Fruit fly (Drosophila melanogaster) whole organism, embryonic: ENCODE results near the gene Tre1.

ENCODE experiments used
- Adf1 ChIP-seq: fragments of 200-800 bp; sonication (Bioruptor generic); IDR thresholded peaks from 2 replicates; pipeline ENCODE4 v1.3.6; 2022; ENCODE audit warnings: missing biosample characterization, missing genetic modification characterization
- B-H1 ChIP-seq: fragments of 200-800 bp; sonication (Bioruptor generic); IDR thresholded peaks from 3 replicates; pipeline ENCODE4 v1.3.6; 2022; ENCODE audit warnings: missing biosample characterization, missing genetic modification characterization
- Bgb ChIP-seq: fragments of 200-800 bp; sonication (Bioruptor generic); IDR thresholded peaks from 2 replicates; pipeline ENCODE4 v1.3.6; 2022; ENCODE audit warnings: missing biosample characterization, missing genetic modification characterization; ENCODE audit not compliant: partially characterized antibody
- CG12155 ChIP-seq: fragments of 200-800 bp; sonication (Bioruptor generic); optimal IDR thresholded peaks from 3 replicates; lab custom pipeline; 2016; ENCODE audit warnings: missing biosample characterization, missing genetic modification characterization
- CG15269 ChIP-seq: fragments of 200-800 bp; sonication (Bioruptor generic); optimal IDR thresholded peaks from 2 replicates; lab custom pipeline; 2018; ENCODE audit warnings: missing biosample characterization, mild to moderate bottlenecking, missing genetic modification characterization, moderate library complexity
- CG1603 ChIP-seq: fragments of 200-800 bp; sonication (Bioruptor generic); optimal IDR thresholded peaks from 2 replicates; lab custom pipeline; 2019; ENCODE audit warnings: missing biosample characterization, mild to moderate bottlenecking, missing genetic modification characterization, moderate library complexity
- CG16863 ChIP-seq: fragments of 200-800 bp; sonication (Bioruptor generic); optimal IDR thresholded peaks from 3 replicates; lab custom pipeline; 2016; ENCODE audit warnings: missing biosample characterization, missing genetic modification characterization
- CG18764 ChIP-seq: fragments of 200-800 bp; sonication (Bioruptor generic); optimal IDR thresholded peaks from 3 replicates; lab custom pipeline; 2016; ENCODE audit warnings: missing biosample characterization, missing genetic modification characterization
- CG3065 ChIP-seq: fragments of 200-800 bp; sonication (Bioruptor generic); optimal IDR thresholded peaks from 2 replicates; lab custom pipeline; 2016; ENCODE audit warnings: missing biosample characterization, missing genetic modification characterization
- CG32772 ChIP-seq: fragments of 200-800 bp; sonication (Bioruptor generic); IDR thresholded peaks from 2 replicates; pipeline ENCODE4 v1.3.6; 2022; ENCODE audit warnings: missing biosample characterization, missing genetic modification characterization
- CG4404 ChIP-seq: fragments of 200-800 bp; sonication (Bioruptor generic); IDR thresholded peaks from 2 replicates; pipeline ENCODE4 v1.3.6; 2022; ENCODE audit warnings: missing biosample characterization, missing genetic modification characterization
- CG4820 ChIP-seq: fragments of 200-800 bp; sonication (Bioruptor generic); optimal IDR thresholded peaks from 3 replicates; lab custom pipeline; 2016; ENCODE audit warnings: missing biosample characterization, missing genetic modification characterization
- CG6175 ChIP-seq: fragments of 200-800 bp; sonication (Bioruptor generic); IDR thresholded peaks from 3 replicates; pipeline ENCODE4 v1.3.6; 2022; ENCODE audit warnings: missing biosample characterization, missing genetic modification characterization
- CG6272 ChIP-seq: fragments of 200-800 bp; sonication (Bioruptor generic); IDR thresholded peaks from 2 replicates; pipeline ENCODE4 v1.3.6; 2022; ENCODE audit warnings: missing biosample characterization, missing genetic modification characterization
- CG7372 ChIP-seq: fragments of 200-800 bp; sonication (Bioruptor generic); IDR thresholded peaks from 2 replicates; pipeline ENCODE4 v1.3.6; 2022; ENCODE audit warnings: missing biosample characterization, missing genetic modification characterization
- CG8281 ChIP-seq: fragments of 200-800 bp; sonication (Bioruptor generic); optimal IDR thresholded peaks from 2 replicates; lab custom pipeline; 2018; ENCODE audit warnings: missing biosample characterization, mild to moderate bottlenecking, missing genetic modification characterization, moderate library complexity
- CG8388 ChIP-seq: fragments of 200-800 bp; sonication (Bioruptor generic); optimal IDR thresholded peaks from 2 replicates; lab custom pipeline; 2019; ENCODE audit warnings: missing biosample characterization, mild to moderate bottlenecking, missing genetic modification characterization, moderate library complexity
- CG9215 ChIP-seq: fragments of 200-800 bp; sonication (Bioruptor generic); IDR thresholded peaks from 2 replicates; pipeline ENCODE4 v1.3.6; 2022; ENCODE audit warnings: missing biosample characterization, missing genetic modification characterization
- CG9932 ChIP-seq: fragments of 200-800 bp; sonication (Bioruptor generic); IDR thresholded peaks from 2 replicates; pipeline ENCODE4 v1.3.6; 2022; ENCODE audit warnings: missing biosample characterization, missing genetic modification characterization
- CHES-1-like ChIP-seq: fragments of 200-800 bp; sonication (Bioruptor generic); optimal IDR thresholded peaks from 2 replicates; lab custom pipeline; 2016; ENCODE audit warnings: missing biosample characterization, missing genetic modification characterization
- Doc2 ChIP-seq: fragments of 200-800 bp; sonication (Bioruptor generic); IDR thresholded peaks from 2 replicates; pipeline ENCODE4 v1.3.6; 2022; ENCODE audit warnings: missing biosample characterization, missing genetic modification characterization
- Drgx ChIP-seq: fragments of 200-800 bp; sonication (Bioruptor generic); IDR thresholded peaks from 2 replicates; pipeline ENCODE4 v1.3.6; 2022; ENCODE audit warnings: missing biosample characterization, missing genetic modification characterization
- E2f1 ChIP-seq: fragments of 200-800 bp; sonication (Bioruptor generic); IDR thresholded peaks from 2 replicates; pipeline ENCODE4 v1.3.6; 2022; ENCODE audit warnings: missing biosample characterization, missing genetic modification characterization
- Fer3 ChIP-seq: fragments of 200-800 bp; sonication (Bioruptor generic); optimal IDR thresholded peaks from 2 replicates; lab custom pipeline; 2018; ENCODE audit warnings: missing biosample characterization, mild to moderate bottlenecking, missing genetic modification characterization, moderate library complexity
- Hand ChIP-seq: fragments of 200-800 bp; sonication (Bioruptor generic); optimal IDR thresholded peaks from 2 replicates; lab custom pipeline; 2017; ENCODE audit warnings: mild to moderate bottlenecking, missing biosample characterization, missing genetic modification reagents, missing genetic modification characterization
- Hmx ChIP-seq: fragments of 200-800 bp; sonication (Bioruptor generic); optimal IDR thresholded peaks from 2 replicates; lab custom pipeline; 2016; ENCODE audit warnings: missing biosample characterization, missing genetic modification characterization
- Hr39 ChIP-seq: fragments of >200 bp; optimal IDR thresholded peaks from 2 replicates; lab custom pipeline; 2017
- MBD-R2 ChIP-seq: fragments of 200-800 bp; sonication (Bioruptor generic); IDR thresholded peaks from 2 replicates; pipeline ENCODE4 v1.3.6; 2022; ENCODE audit warnings: missing biosample characterization, missing genetic modification characterization
- MTF-1 ChIP-seq: fragments of 200-800 bp; sonication (Bioruptor generic); optimal IDR thresholded peaks from 2 replicates; lab custom pipeline; 2018; ENCODE audit warnings: missing biosample characterization, mild to moderate bottlenecking, missing genetic modification characterization, borderline replicate concordance
- Mes4 ChIP-seq: fragments of 200-800 bp; sonication (Bioruptor generic); optimal IDR thresholded peaks from 2 replicates; lab custom pipeline; 2016; ENCODE audit warnings: missing biosample characterization, missing genetic modification characterization
- NFAT ChIP-seq: fragments of 200-800 bp; sonication (Bioruptor generic); IDR thresholded peaks from 2 replicates; pipeline ENCODE4 v1.3.6; 2022; ENCODE audit warnings: missing biosample characterization, missing genetic modification characterization
- Oli ChIP-seq: fragments of 200-800 bp; sonication (Bioruptor generic); optimal IDR thresholded peaks from 2 replicates; lab custom pipeline; 2018; ENCODE audit warnings: missing biosample characterization, mild to moderate bottlenecking, missing genetic modification characterization, moderate library complexity
- Sin3A ChIP-seq: fragments of >200 bp; optimal IDR thresholded peaks from 2 replicates; lab custom pipeline; 2018
- Sox102F ChIP-seq: fragments of 200-800 bp; sonication (Bioruptor generic); optimal IDR thresholded peaks from 2 replicates; lab custom pipeline; 2018; ENCODE audit warnings: missing biosample characterization, mild to moderate bottlenecking, missing genetic modification characterization, moderate library complexity
- Ssrp ChIP-seq: fragments of 200-800 bp; sonication (Bioruptor generic); optimal IDR thresholded peaks from 2 replicates; lab custom pipeline; 2018; ENCODE audit warnings: missing biosample characterization, mild to moderate bottlenecking, missing genetic modification characterization, moderate library complexity
- crol ChIP-seq: fragments of 200-800 bp; sonication (Bioruptor generic); IDR thresholded peaks from 2 replicates; pipeline ENCODE4 v1.3.6; 2022; ENCODE audit warnings: missing biosample characterization, missing genetic modification characterization
- danr ChIP-seq: fragments of 200-800 bp; sonication (Bioruptor generic); IDR thresholded peaks from 2 replicates; pipeline ENCODE4 v1.3.6; 2022; ENCODE audit warnings: missing biosample characterization, missing genetic modification characterization
- disco-r ChIP-seq: fragments of 200-800 bp; sonication (Bioruptor generic); optimal IDR thresholded peaks from 2 replicates; lab custom pipeline; 2016; ENCODE audit warnings: missing biosample characterization, missing genetic modification characterization
- emc ChIP-seq: fragments of 200-800 bp; sonication (Bioruptor generic); optimal IDR thresholded peaks from 2 replicates; lab custom pipeline; 2016; ENCODE audit warnings: missing biosample characterization, missing genetic modification characterization
- fd64A ChIP-seq: fragments of 200-800 bp; sonication (Bioruptor generic); optimal IDR thresholded peaks from 3 replicates; lab custom pipeline; 2018; ENCODE audit warnings: missing biosample characterization, mild to moderate bottlenecking, missing genetic modification characterization
- gfzf ChIP-seq: fragments of 200-800 bp; sonication (Bioruptor generic); optimal IDR thresholded peaks from 2 replicates; lab custom pipeline; 2016; ENCODE audit warnings: missing biosample characterization, mild to moderate bottlenecking, missing genetic modification characterization, moderate library complexity
- jumu ChIP-seq: fragments of 200-800 bp; sonication (Bioruptor generic); optimal IDR thresholded peaks from 3 replicates; lab custom pipeline; 2016; ENCODE audit warnings: missing biosample characterization, missing genetic modification characterization
- lmd ChIP-seq: fragments of 200-800 bp; sonication (Bioruptor generic); IDR thresholded peaks from 2 replicates; pipeline ENCODE4 v1.3.6; 2022; ENCODE audit warnings: missing biosample characterization, missing genetic modification characterization
- maf-S ChIP-seq: fragments of 200-800 bp; sonication (Bioruptor generic); optimal IDR thresholded peaks from 2 replicates; lab custom pipeline; 2016; ENCODE audit warnings: missing biosample characterization, missing genetic modification characterization
- nerfin-2 ChIP-seq: fragments of 200-800 bp; sonication (Bioruptor generic); IDR thresholded peaks from 2 replicates; pipeline ENCODE4 v1.3.6; 2022; ENCODE audit warnings: missing biosample characterization, missing genetic modification characterization; ENCODE audit not compliant: partially characterized antibody
- oc ChIP-seq: fragments of 200-800 bp; sonication (Bioruptor generic); optimal IDR thresholded peaks from 2 replicates; lab custom pipeline; 2018; ENCODE audit warnings: missing biosample characterization, mild to moderate bottlenecking, missing genetic modification characterization, moderate library complexity
- ro ChIP-seq: fragments of 200-800 bp; sonication (Bioruptor generic); IDR thresholded peaks from 2 replicates; pipeline ENCODE4 v1.3.6; 2022; ENCODE audit warnings: missing biosample characterization, missing genetic modification characterization
- sna ChIP-seq: fragments of 200-800 bp; sonication (Bioruptor generic); IDR thresholded peaks from 2 replicates; pipeline ENCODE4 v1.3.6; 2022; ENCODE audit warnings: missing biosample characterization, missing genetic modification characterization; ENCODE audit not compliant: partially characterized antibody
- sob ChIP-seq: fragments of 200-800 bp; sonication (Bioruptor generic); IDR thresholded peaks from 2 replicates; pipeline ENCODE4 v1.3.6; 2022; ENCODE audit warnings: missing biosample characterization, missing genetic modification characterization
- stc ChIP-seq: fragments of 200-800 bp; sonication (Bioruptor generic); IDR thresholded peaks from 2 replicates; pipeline ENCODE4 v1.3.6; 2022; ENCODE audit warnings: missing biosample characterization, missing genetic modification characterization
- trem ChIP-seq: fragments of 200-800 bp; optimal IDR thresholded peaks from 3 replicates; lab custom pipeline; 2019; ENCODE audit warnings: missing biosample characterization, mild to moderate bottlenecking, missing genetic modification characterization, moderate library complexity
- usp ChIP-seq: fragments of >200 bp; optimal IDR thresholded peaks from 2 replicates; lab custom pipeline; 2017; ENCODE audit warnings: missing biosample characterization, missing genetic modification characterization

Gene Tre1

DNA sequence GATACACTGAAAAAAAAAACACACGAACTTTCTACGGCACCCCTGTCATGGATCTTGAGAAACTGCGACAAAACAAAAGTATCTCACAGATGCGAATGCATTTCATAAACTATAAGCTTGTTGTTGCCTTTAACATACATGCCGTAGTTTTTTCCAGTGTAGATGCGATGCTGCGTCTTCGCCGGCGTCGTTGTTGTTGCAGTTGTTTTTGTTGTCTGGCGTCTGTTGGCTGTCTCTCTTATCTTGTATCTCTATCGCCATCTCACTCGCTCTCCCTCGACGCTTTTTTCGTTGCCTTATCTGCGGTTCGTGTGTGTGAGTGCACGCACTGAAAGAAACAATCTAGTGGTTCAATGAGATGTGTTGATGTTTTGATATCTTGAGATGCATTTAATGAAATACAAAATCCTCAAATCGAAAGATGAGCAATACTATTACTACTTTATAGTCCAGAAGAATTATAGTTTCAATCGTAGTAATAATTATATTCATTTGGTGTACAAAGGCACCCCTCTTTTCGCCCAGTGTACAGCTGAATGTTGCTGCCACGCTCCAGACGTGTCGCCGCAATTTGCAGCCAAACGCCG lies 16.8 kb upstream of the Tre1 start (continued):
- TF ChIP-seq jumu (GFP tag; lab: Kevin White, UChicago) (peak; percentile 99), oc (tag; lab: Kevin White, UChicago) (peak; percentile 93), emc (GFP tag; lab: Kevin White, UChicago) (peak; percentile 95), sna (GFP tag; lab: Robert Waterston, UW) (no peak), B-H1 (peak; percentile 92), trem (tag; lab: Kevin White, UChicago) (peak; percentile 82), Hr39 (no peak), Drgx (GFP tag; lab: Robert Waterston, UW) (peak; percentile 96), danr (GFP tag; lab: Robert Waterston, UW) (peak; percentile 94), CG15269 (tag; lab: Kevin White, UChicago) (peak; percentile 96), ro (GFP tag; lab: Robert Waterston, UW) (peak; percentile 81), CG9932 (peak; percentile 82), Doc2 (GFP tag; lab: Robert Waterston, UW) (peak; percentile 78; the same call in 1 of the 2 replicates), lmd (peak; percentile 96), Mes4 (GFP tag; lab: Kevin White, UChicago) (peak; percentile 98), CG6175 (GFP tag; lab: Robert Waterston, UW) (peak; percentile 87), CG32772 (GFP tag; lab: Robert Waterston, UW) (peak; percentile 96), stc (GFP tag; lab: Robert Waterston, UW) (peak; percentile 93), CG4404 (GFP tag; lab: Robert Waterston, UW) (peak; percentile 93), CG4820 (peak; percentile 98), CG9215 (GFP tag; lab: Robert Waterston, UW) (peak; percentile 86), maf-S (GFP tag; lab: Kevin White, UChicago) (peak; percentile 97), Sin3A (lab: Kevin White, UChicago) (no peak), CG3065 (GFP tag; lab: Kevin White, UChicago) (peak; percentile 95), Hmx (peak; percentile 91), NFAT (GFP tag; lab: Robert Waterston, UW) (peak; percentile 91), CG1603 (peak; percentile 93), MBD-R2 (peak; percentile 83), Oli (tag; lab: Kevin White, UChicago) (peak; percentile 95), gfzf (GFP tag; lab: Kevin White, UChicago) (peak; percentile 37), CG8281 (tag; lab: Kevin White, UChicago) (peak; percentile 84), CG12155 (peak; percentile 95), MTF-1 (GFP tag; lab: Kevin White, UChicago) (peak; percentile 87), CHES-1-like (GFP tag; lab: Kevin White, UChicago) (peak; percentile 98), Bgb (GFP tag; lab: Robert Waterston, UW) (no peak), CG16863 (GFP tag; lab: Kevin White, UChicago) (peak; percentile 98), CG7372 (GFP tag; lab: Robert Waterston, UW) (peak; percentile 92), Adf1 (GFP tag; lab: Robert Waterston, UW) (peak; percentile 88), E2f1 (GFP tag; lab: Robert Waterston, UW) (peak; percentile 94), usp (GFP tag; lab: Kevin White, UChicago) (no peak), CG8388 (GFP tag; lab: Kevin White, UChicago) (peak; percentile 86), CG18764 (GFP tag; lab: Kevin White, UChicago) (peak; percentile 95), crol (GFP tag; lab: Robert Waterston, UW) (peak; percentile 48), sob (GFP tag; lab: Robert Waterston, UW) (peak; percentile 96), CG6272 (peak; percentile 89), fd64A (GFP tag; lab: Kevin White, UChicago) (peak; percentile 84), nerfin-2 (no peak), disco-r (GFP tag; lab: Kevin White, UChicago) (peak; percentile 96), Ssrp (tag; lab: Kevin White, UChicago) (peak; percentile 96), Hand (GFP tag; lab: Kevin White, UChicago) (peak; percentile 85), Fer3 (tag; lab: Kevin White, UChicago) (peak; percentile 90), Sox102F (GFP tag; lab: Kevin White, UChicago) (peak; percentile 95)
